Fruit fly (Drosophila melanogaster) whole organism, embryonic: ENCODE measurements around the gene CG12784.

Experiments used
- Aef1 ChIP-seq: fragments of 200-800 bp; sonication (Bioruptor generic); IDR thresholded peaks from 3 replicates; pipeline ENCODE4 v1.3.6; 2022; ENCODE audit warnings: missing biosample characterization, missing genetic modification characterization
- CG10431 ChIP-seq: fragments of 200-800 bp; sonication (Bioruptor generic); optimal IDR thresholded peaks from 3 replicates; lab custom pipeline; 2018; ENCODE audit warnings: missing biosample characterization, mild to moderate bottlenecking, missing genetic modification characterization
- CG10565 ChIP-seq: fragments of 200-800 bp; sonication (Bioruptor generic); optimal IDR thresholded peaks from 3 replicates; lab custom pipeline; 2016; ENCODE audit warnings: missing biosample characterization, mild to moderate bottlenecking, missing genetic modification characterization
- CG11247 ChIP-seq: fragments of 200-800 bp; sonication (Bioruptor generic); IDR thresholded peaks from 2 replicates; pipeline ENCODE4 v1.3.6; 2022; ENCODE audit warnings: missing biosample characterization, missing genetic modification characterization
- CG11560 ChIP-seq: fragments of 200-800 bp; sonication (Bioruptor generic); IDR thresholded peaks from 3 replicates; pipeline ENCODE4 v1.3.6; 2022; ENCODE audit warnings: missing biosample characterization, missing genetic modification characterization
- CG12071 ChIP-seq: fragments of 200-800 bp; sonication (Bioruptor generic); optimal IDR thresholded peaks from 3 replicates; lab custom pipeline; 2018; ENCODE audit warnings: missing biosample characterization, mild to moderate bottlenecking, missing genetic modification characterization
- CG12236 ChIP-seq: fragments of 200-800 bp; sonication (Bioruptor generic); optimal IDR thresholded peaks from 2 replicates; lab custom pipeline; 2016; ENCODE audit warnings: missing biosample characterization, missing genetic modification characterization
- CG13624 ChIP-seq: fragments of 200-800 bp; sonication (Bioruptor generic); optimal IDR thresholded peaks from 2 replicates; lab custom pipeline; 2016; ENCODE audit warnings: missing biosample characterization, missing genetic modification characterization
- CG1529 ChIP-seq: fragments of 200-800 bp; sonication (Bioruptor generic); optimal IDR thresholded peaks from 3 replicates; lab custom pipeline; 2018; ENCODE audit warnings: missing biosample characterization, missing genetic modification characterization
- CG16863 ChIP-seq: fragments of 200-800 bp; sonication (Bioruptor generic); optimal IDR thresholded peaks from 3 replicates; lab custom pipeline; 2016; ENCODE audit warnings: missing biosample characterization, missing genetic modification characterization
- CG18262 ChIP-seq: fragments of 200-800 bp; optimal IDR thresholded peaks from 3 replicates; lab custom pipeline; 2019; ENCODE audit warnings: missing biosample characterization, mild to moderate bottlenecking, missing genetic modification characterization, moderate library complexity
- CG18619 ChIP-seq: fragments of 200-800 bp; sonication (Bioruptor generic); optimal IDR thresholded peaks from 3 replicates; lab custom pipeline; 2017; ENCODE audit warnings: missing biosample characterization, mild to moderate bottlenecking, missing genetic modification characterization
- CG3281 ChIP-seq: fragments of 200-800 bp; sonication (Bioruptor generic); optimal IDR thresholded peaks from 3 replicates; lab custom pipeline; 2017; ENCODE audit warnings: missing biosample characterization, mild to moderate bottlenecking, missing genetic modification characterization
- CG3838 ChIP-seq: fragments of 200-800 bp; sonication (Bioruptor generic); optimal IDR thresholded peaks from 3 replicates; lab custom pipeline; 2016; ENCODE audit warnings: missing biosample characterization, missing genetic modification characterization
- CG4282 ChIP-seq: fragments of 200-800 bp; sonication (Bioruptor generic); optimal IDR thresholded peaks from 2 replicates; lab custom pipeline; 2016; ENCODE audit warnings: missing biosample characterization, missing genetic modification characterization
- CG4820 ChIP-seq: fragments of 200-800 bp; sonication (Bioruptor generic); optimal IDR thresholded peaks from 3 replicates; lab custom pipeline; 2016; ENCODE audit warnings: missing biosample characterization, missing genetic modification characterization
- CG8089 ChIP-seq: fragments of 200-800 bp; sonication (Bioruptor generic); optimal IDR thresholded peaks from 3 replicates; lab custom pipeline; 2016; ENCODE audit warnings: missing biosample characterization, missing genetic modification characterization
- CG8388 ChIP-seq: fragments of 200-800 bp; sonication (Bioruptor generic); optimal IDR thresholded peaks from 2 replicates; lab custom pipeline; 2019; ENCODE audit warnings: missing biosample characterization, mild to moderate bottlenecking, missing genetic modification characterization, moderate library complexity
- CG9817 ChIP-seq: fragments of 200-800 bp; sonication (Bioruptor generic); optimal IDR thresholded peaks from 2 replicates; lab custom pipeline; 2018; ENCODE audit warnings: missing biosample characterization, mild to moderate bottlenecking, missing genetic modification characterization, moderate library complexity
- CkIIα-i1 ChIP-seq: fragments of 200-800 bp; sonication (Bioruptor generic); IDR thresholded peaks from 2 replicates; pipeline ENCODE4 v1.3.6; 2022; ENCODE audit warnings: missing biosample characterization, missing genetic modification characterization
- CoRest ChIP-seq: fragments of 200-800 bp; sonication (Bioruptor generic); optimal IDR thresholded peaks from 3 replicates; lab custom pipeline; 2018; ENCODE audit warnings: missing biosample characterization, mild to moderate bottlenecking, missing genetic modification characterization, moderate library complexity
- Dbx ChIP-seq: fragments of 200-800 bp; sonication (Bioruptor generic); IDR thresholded peaks from 3 replicates; pipeline ENCODE4 v1.3.6; 2022; ENCODE audit warnings: missing biosample characterization, missing genetic modification characterization
- E2f2 ChIP-seq: fragments of 200-800 bp; sonication (Bioruptor generic); IDR thresholded peaks from 2 replicates; pipeline ENCODE4 v1.3.6; 2022; ENCODE audit warnings: missing biosample characterization, missing genetic modification characterization
- HHEX ChIP-seq: fragments of 200-800 bp; sonication (Bioruptor generic); optimal IDR thresholded peaks from 3 replicates; lab custom pipeline; 2017; ENCODE audit warnings: missing biosample characterization, mild to moderate bottlenecking, missing genetic modification characterization, missing genetic modification reagents
- HmgD ChIP-seq: fragments of 200-800 bp; sonication (Bioruptor generic); optimal IDR thresholded peaks from 3 replicates; lab custom pipeline; 2016; ENCODE audit warnings: missing biosample characterization, missing genetic modification characterization
- Jarid2 ChIP-seq: fragments of 200-800 bp; sonication (Bioruptor generic); optimal IDR thresholded peaks from 3 replicates; lab custom pipeline; 2017; ENCODE audit warnings: mild to moderate bottlenecking, missing biosample characterization, missing genetic modification reagents, missing genetic modification characterization
- NC2α ChIP-seq: fragments of 200-800 bp; sonication (Bioruptor generic); optimal IDR thresholded peaks from 2 replicates; lab custom pipeline; 2016; ENCODE audit warnings: missing biosample characterization, missing genetic modification characterization
- Trl ChIP-seq, 3 experiments: fragments of >200 bp in 2 of 3; fragments of 200-800 bp in 1 of 3; sonication (Bioruptor generic) in 1 of 3; optimal IDR thresholded peaks; 2 replicates in 1 of 3; 3 replicates in 2 of 3; lab custom pipeline; 2016 to 2017; ENCODE audit warnings: missing biosample characterization in 1 of 3, missing genetic modification characterization in 1 of 3
- ash1 ChIP-seq: fragments of 200-800 bp; sonication (Bioruptor generic); optimal IDR thresholded peaks from 2 replicates; lab custom pipeline; 2018; ENCODE audit warnings: missing biosample characterization, mild to moderate bottlenecking, missing genetic modification characterization
- bcd ChIP-seq: fragments of 200-800 bp; sonication (Bioruptor generic); optimal IDR thresholded peaks from 2 replicates; lab custom pipeline; 2017; ENCODE audit warnings: missing biosample characterization, mild to moderate bottlenecking, missing genetic modification characterization
- chinmo ChIP-seq: fragments of 200-800 bp; sonication (Bioruptor generic); IDR thresholded peaks from 4 replicates; pipeline ENCODE4 v1.3.6; 2022; ENCODE audit warnings: missing biosample characterization, missing genetic modification characterization; ENCODE audit not compliant: partially characterized antibody
- chn ChIP-seq: fragments of 200-800 bp; sonication (Bioruptor generic); optimal IDR thresholded peaks from 2 replicates; lab custom pipeline; 2016; ENCODE audit warnings: missing biosample characterization, missing genetic modification characterization
- ci ChIP-seq: fragments of 200-800 bp; sonication (Bioruptor generic); IDR thresholded peaks from 3 replicates; pipeline ENCODE4 v1.3.6; 2022; ENCODE audit warnings: missing biosample characterization, missing genetic modification characterization
- exex ChIP-seq: fragments of 200-800 bp; sonication (Bioruptor generic); optimal IDR thresholded peaks from 4 replicates; lab custom pipeline; 2018; ENCODE audit warnings: missing biosample characterization, mild to moderate bottlenecking, missing genetic modification characterization, moderate library complexity
- ftz-f1 ChIP-seq: fragments of 200-800 bp; sonication (Bioruptor generic); optimal IDR thresholded peaks from 2 replicates; lab custom pipeline; 2016; ENCODE audit warnings: missing biosample characterization, missing genetic modification characterization
- gem ChIP-seq: fragments of 200-800 bp; sonication (Bioruptor generic); optimal IDR thresholded peaks from 2 replicates; lab custom pipeline; 2019; ENCODE audit warnings: missing biosample characterization, mild to moderate bottlenecking, missing genetic modification characterization, moderate library complexity
- jigr1 ChIP-seq: fragments of 200-800 bp; sonication (Bioruptor generic); IDR thresholded peaks from 3 replicates; pipeline ENCODE4 v1.3.6; 2022; ENCODE audit warnings: missing biosample characterization, missing genetic modification characterization
- kni ChIP-seq: fragments of 200-800 bp; sonication (Bioruptor generic); optimal IDR thresholded peaks from 3 replicates; lab custom pipeline; 2017; ENCODE audit warnings: mild to moderate bottlenecking, missing biosample characterization, missing genetic modification reagents, missing genetic modification characterization
- onecut ChIP-seq: fragments of 200-800 bp; sonication (Bioruptor generic); IDR thresholded peaks from 2 replicates; pipeline ENCODE4 v1.3.6; 2022; ENCODE audit warnings: missing biosample characterization, missing genetic modification characterization
- ranshi ChIP-seq: fragments of 200-800 bp; sonication (Bioruptor generic); IDR thresholded peaks from 2 replicates; pipeline ENCODE4 v1.3.6; 2022; ENCODE audit warnings: missing biosample characterization, missing genetic modification characterization
- repo ChIP-seq: fragments of 200-800 bp; sonication (Bioruptor generic); optimal IDR thresholded peaks from 2 replicates; lab custom pipeline; 2016; ENCODE audit warnings: missing biosample characterization, missing genetic modification characterization
- scrt ChIP-seq: fragments of 200-800 bp; sonication (Bioruptor generic); optimal IDR thresholded peaks from 2 replicates; lab custom pipeline; 2018; ENCODE audit warnings: missing biosample characterization, mild to moderate bottlenecking, missing genetic modification characterization, moderate library complexity
- sob ChIP-seq: fragments of 200-800 bp; sonication (Bioruptor generic); IDR thresholded peaks from 2 replicates; pipeline ENCODE4 v1.3.6; 2022; ENCODE audit warnings: missing biosample characterization, missing genetic modification characterization
- stc ChIP-seq: fragments of 200-800 bp; sonication (Bioruptor generic); IDR thresholded peaks from 2 replicates; pipeline ENCODE4 v1.3.6; 2022; ENCODE audit warnings: missing biosample characterization, missing genetic modification characterization
- sug ChIP-seq: fragments of 200-800 bp; optimal IDR thresholded peaks from 2 replicates; lab custom pipeline; 2019; ENCODE audit warnings: missing biosample characterization, mild to moderate bottlenecking, missing genetic modification characterization, moderate library complexity
- tap ChIP-seq: fragments of 200-800 bp; optimal IDR thresholded peaks from 3 replicates; lab custom pipeline; 2019; ENCODE audit warnings: missing biosample characterization, mild to moderate bottlenecking, missing genetic modification characterization, moderate library complexity
- trem ChIP-seq: fragments of 200-800 bp; optimal IDR thresholded peaks from 3 replicates; lab custom pipeline; 2019; ENCODE audit warnings: missing biosample characterization, mild to moderate bottlenecking, missing genetic modification characterization, moderate library complexity
- vvl ChIP-seq: fragments of 200-800 bp; sonication (Bioruptor generic); IDR thresholded peaks from 2 replicates; pipeline ENCODE4 v1.3.6; 2022; ENCODE audit warnings: missing biosample characterization, missing genetic modification characterization
- wek ChIP-seq: fragments of 200-800 bp; sonication (Bioruptor generic); optimal IDR thresholded peaks from 3 replicates; lab custom pipeline; 2018; ENCODE audit warnings: missing biosample characterization, mild to moderate bottlenecking, missing genetic modification characterization, moderate library complexity
- zfh1 ChIP-seq: fragments of 200-800 bp; sonication (Bioruptor generic); IDR thresholded peaks from 3 replicates; pipeline ENCODE4 v1.3.6; 2022; ENCODE audit warnings: missing biosample characterization, missing genetic modification characterization

The CG12784 gene

dm6 chr3R:15794258-15794727, 31.4 kb downstream of the CG12784 start (continued):
- peak; percentile 49 for TF ChIP-seq HHEX (GFP tag; lab: Kevin White, UChicago)
- TF ChIP-seq ranshi: peak; percentile 35; the same call in 1 of the 2 replicates
- TF ChIP-seq CoRest (tag; lab: Kevin White, UChicago): peak; percentile 15
- TF ChIP-seq CG3281 (GFP tag; lab: Kevin White, UChicago): peak; percentile 49
- TF ChIP-seq CG10431 (GFP tag; lab: Kevin White, UChicago): peak; percentile 65
- peak; percentile 78 for TF ChIP-seq HmgD (GFP tag; lab: Kevin White, UChicago)
- peak; percentile 59 for TF ChIP-seq sob (GFP tag; lab: Robert Waterston, UW)
- peak; percentile 61; the same call in 2 of the 3 replicates for TF ChIP-seq ci
- peak; percentile 30 for TF ChIP-seq CG8089 (GFP tag; lab: Kevin White, UChicago)
- TF ChIP-seq sug: peak; percentile 5
- peak; percentile 51 for TF ChIP-seq CG16863
- peak; percentile 5 for TF ChIP-seq trem
- peak; percentile 19; the same call in 1 of the 2 replicates for TF ChIP-seq stc
- TF ChIP-seq CG11247 (GFP tag; lab: Robert Waterston, UW): peak; percentile 60; the same call in 1 of the 2 replicates
- TF ChIP-seq CG12071 (GFP tag; lab: Kevin White, UChicago): peak; percentile 39
- TF ChIP-seq zfh1: 0 out of 3 replicates have a peak, but pooled peaks have one; percentile 32
- no peak for TF ChIP-seq ftz-f1 (GFP tag; lab: Kevin White, UChicago)
- TF ChIP-seq onecut: peak; percentile 35; the same call in 1 of the 2 replicates
- peak; percentile 58 for TF ChIP-seq wek
- TF ChIP-seq repo: no peak
- no peak for TF ChIP-seq scrt (GFP tag; lab: Kevin White, UChicago)
- no peak for TF ChIP-seq jigr1 (GFP tag; lab: Robert Waterston, UW)
- TF ChIP-seq CG11560: no peak
- TF ChIP-seq Jarid2: no peak
- TF ChIP-seq NC2α (GFP tag; lab: Kevin White, UChicago): peak; percentile 61
- peak; percentile 33 for TF ChIP-seq CG12236 (GFP tag; lab: Kevin White, UChicago)
- peak; percentile 50; the same call in 1 of the 3 replicates for TF ChIP-seq Dbx (GFP tag; lab: Robert Waterston, UW)
- TF ChIP-seq ash1 (GFP tag; lab: Kevin White, UChicago): no peak
- peak; percentile 11 for TF ChIP-seq CG4820 (GFP tag; lab: Kevin White, UChicago)
- TF ChIP-seq Trl (optimal IDR thresholded peaks at IDR 0.05; lab: Kevin White, UChicago): peak in 1 of 2 experiments; percentile 31
- TF ChIP-seq Trl (GFP tag; optimal IDR thresholded peaks at IDR 0.05; lab: Kevin White, UChicago): peak; percentile 57
- peak; percentile 41 for TF ChIP-seq CG3838 (GFP tag; lab: Kevin White, UChicago)
- peak; percentile 72 for TF ChIP-seq kni (GFP tag; lab: Kevin White, UChicago)
- no peak for TF ChIP-seq CkIIα-i1 (GFP tag; lab: Robert Waterston, UW)
- TF ChIP-seq bcd (GFP tag; lab: Kevin White, UChicago): peak; percentile 14
- peak; percentile 30 for TF ChIP-seq CG9817 (tag; lab: Kevin White, UChicago)
- TF ChIP-seq vvl (GFP tag; lab: Robert Waterston, UW): peak; percentile 52
- peak; percentile 83 for TF ChIP-seq CG13624
- peak; percentile 0 for TF ChIP-seq CG1529 (GFP tag; lab: Kevin White, UChicago)
- TF ChIP-seq CG18619 (GFP tag; lab: Kevin White, UChicago): peak; percentile 33
- peak; percentile 14 for TF ChIP-seq CG18262
- TF ChIP-seq CG4282 (GFP tag; lab: Kevin White, UChicago): peak; percentile 15
- TF ChIP-seq CG10565: no peak
- peak; percentile 89; the same call in 3 of the 4 replicates for TF ChIP-seq chinmo (GFP tag; lab: Robert Waterston, UW)
- TF ChIP-seq Aef1: peak; percentile 45; the same call in 1 of the 3 replicates
- TF ChIP-seq CG8388 (GFP tag; lab: Kevin White, UChicago): peak; percentile 2
- TF ChIP-seq tap (tag; lab: Kevin White, UChicago): no peak
- 0 out of 2 replicates have a peak, but pooled peaks have one; percentile 28 for TF ChIP-seq E2f2 (GFP tag; lab: Robert Waterston, UW)
- TF ChIP-seq gem (tag; lab: Kevin White, UChicago): peak; percentile 41
- TF ChIP-seq chn (GFP tag; lab: Kevin White, UChicago): peak; percentile 6
- TF ChIP-seq exex: peak; percentile 18
